Worm (Caenorhabditis elegans): ENCODE data around the gene H05C05.4.

Gene H05C05.4

DNA sequence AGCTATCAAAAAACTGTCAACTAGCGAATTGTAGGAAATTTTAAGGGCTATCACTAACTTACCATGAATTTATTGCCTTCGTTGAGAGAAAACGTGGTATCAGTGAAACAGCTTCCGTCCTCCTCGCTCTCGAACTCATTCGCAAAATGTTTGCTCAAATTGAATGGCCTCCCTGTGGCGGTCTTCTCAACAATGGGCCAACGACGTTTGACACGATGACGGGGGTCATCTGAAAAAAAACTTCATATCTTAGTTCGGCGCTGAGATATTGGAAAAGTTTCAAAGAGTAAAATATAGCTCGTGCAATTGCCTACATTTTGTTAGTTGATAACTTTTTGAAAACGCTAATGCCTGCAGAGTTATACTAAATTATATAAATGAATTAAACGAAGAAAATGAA, 4.4 kb downstream of the H05C05.4 start:
- TF ChIP-seq fkh-10 (GFP tag; optimal IDR thresholded peaks at IDR 0.05) = no peak
- TF ChIP-seq pha-4 (tag; optimal IDR thresholded peaks at IDR 0.05) = no peak
- no peak for TF ChIP-seq sdc-2 (tag; optimal IDR thresholded peaks at IDR 0.05)
- no peak for TF ChIP-seq pat-9 (tag; optimal IDR thresholded peaks at IDR 0.05)
- TF ChIP-seq pax-1 (tag; optimal IDR thresholded peaks at IDR 0.05) = no peak
- TF ChIP-seq eyg-1 (tag; optimal IDR thresholded peaks at IDR 0.05) = no peak
- no peak for TF ChIP-seq hlh-30 (tag; optimal IDR thresholded peaks at IDR 0.05; ENCODE audit: insufficient read depth)
- TF ChIP-seq ceh-48 (tag; optimal IDR thresholded peaks at IDR 0.05) = no peak
- no peak for TF ChIP-seq madf-2 (tag; optimal IDR thresholded peaks at IDR 0.05)
- no peak for TF ChIP-seq tbx-7 (tag; optimal IDR thresholded peaks at IDR 0.05)
- no peak for TF ChIP-seq pros-1 (tag; optimal IDR thresholded peaks at IDR 0.05)
- TF ChIP-seq ceh-18 (tag; optimal IDR thresholded peaks at IDR 0.05) = no peak
- TF ChIP-seq mec-3 (tag; optimal IDR thresholded peaks at IDR 0.05; ENCODE audit: borderline replicate concordance) = no peak
- no peak for TF ChIP-seq lim-6 (tag; optimal IDR thresholded peaks at IDR 0.05)
- no peak for TF ChIP-seq dmd-4 (tag; optimal IDR thresholded peaks at IDR 0.05; ENCODE audit: borderline replicate concordance)
- TF ChIP-seq ttx-3 (tag; optimal IDR thresholded peaks at IDR 0.05) = no peak
- TF ChIP-seq ceh-24 (tag; optimal IDR thresholded peaks at IDR 0.05) = no peak

DNA sequence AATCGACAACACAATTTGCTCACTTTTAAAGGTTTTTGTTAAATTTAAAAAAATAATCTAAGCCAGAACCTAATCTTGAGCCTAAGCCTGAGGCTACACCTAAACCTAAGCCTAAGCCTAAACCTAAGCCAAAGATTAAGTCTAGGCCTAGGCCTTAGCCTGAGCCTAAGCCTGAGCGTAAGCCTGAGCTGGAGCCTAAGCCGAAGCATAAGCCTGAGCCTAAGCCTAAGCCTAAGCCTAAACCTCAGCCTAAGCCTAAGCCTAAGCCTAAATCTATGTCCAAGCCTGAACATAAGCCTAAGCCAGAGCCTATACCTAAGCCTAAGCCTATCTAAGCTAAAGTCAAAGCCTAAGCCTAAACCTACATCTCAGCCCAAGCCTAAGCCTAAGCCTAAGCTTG, 8.2 kb downstream of the H05C05.4 start:
- TF ChIP-seq dve-1 (tag; optimal IDR thresholded peaks at IDR 0.05) = peak; percentile 75
- TF ChIP-seq ceh-24 (tag; optimal IDR thresholded peaks at IDR 0.05) = no peak

ce11 chrIII:2924658-2925057, 21.3 kb downstream of the H05C05.4 start, which contains the start of gene R10F2.5:
Gene R10F2.5 (minus strand): TSS chrIII:2924758.
- TF ChIP-seq unc-86 (tag; optimal IDR thresholded peaks at IDR 0.05) (no peak), pag-3 (tag; optimal IDR thresholded peaks at IDR 0.05; ENCODE audit: borderline replicate concordance) (no peak), mec-3 (tag; optimal IDR thresholded peaks at IDR 0.05; ENCODE audit: borderline replicate concordance) (no peak), pros-1 (tag; optimal IDR thresholded peaks at IDR 0.05) (no peak), fkh-10 (GFP tag; optimal IDR thresholded peaks at IDR 0.05) (no peak), ceh-2 (tag; optimal IDR thresholded peaks at IDR 0.05) (no peak), pax-1 (tag; optimal IDR thresholded peaks at IDR 0.05) (no peak), unc-42 (tag; optimal IDR thresholded peaks at IDR 0.05) (no peak), che-1 (tag; optimal IDR thresholded peaks at IDR 0.05) (no peak), sox-4 (tag; optimal IDR thresholded peaks at IDR 0.05) (no peak), hlh-30 (tag; optimal IDR thresholded peaks at IDR 0.05; ENCODE audit: insufficient read depth) (no peak), ceh-6 (GFP tag; optimal IDR thresholded peaks at IDR 0.05) (no peak), ceh-9 (tag; optimal IDR thresholded peaks at IDR 0.05) (no peak), eyg-1 (tag; optimal IDR thresholded peaks at IDR 0.05) (no peak), C38D4.7 (GFP tag; optimal IDR thresholded peaks at IDR 0.05) (no peak), gmeb-2 (tag; optimal IDR thresholded peaks at IDR 0.05) (no peak), pha-4 (tag; optimal IDR thresholded peaks at IDR 0.05) (no peak), C08G9.2 (tag; optimal IDR thresholded peaks at IDR 0.05) (no peak), hlh-6 (tag; optimal IDR thresholded peaks at IDR 0.05) (no peak), ceh-19 (GFP tag; optimal IDR thresholded peaks at IDR 0.05) (no peak)

ce11 chrIII:2923012-2923411, 23.0 kb downstream of the H05C05.4 start, which contains the start of gene R10F2.4:
Gene R10F2.4 (minus strand): TSS chrIII:2923112.
- no peak for TF ChIP-seq eyg-1 (tag; optimal IDR thresholded peaks at IDR 0.05)
- TF ChIP-seq fkh-10 (GFP tag; optimal IDR thresholded peaks at IDR 0.05) = no peak
- no peak for TF ChIP-seq elt-2 (tag; optimal IDR thresholded peaks at IDR 0.05)
- no peak for TF ChIP-seq fkh-6 (tag; optimal IDR thresholded peaks at IDR 0.05)
- TF ChIP-seq ceh-2 (tag; optimal IDR thresholded peaks at IDR 0.05) = no peak
- no peak for TF ChIP-seq sox-2 (GFP tag; IDR thresholded peaks at IDR 0.05)
- no peak for TF ChIP-seq Y22D7AL.16 (tag; optimal IDR thresholded peaks at IDR 0.05)
- TF ChIP-seq ahr-1 (tag; optimal IDR thresholded peaks at IDR 0.05) = no peak
- TF ChIP-seq sdc-2 (tag; optimal IDR thresholded peaks at IDR 0.05) = no peak
- no peak for TF ChIP-seq nfya-1 (tag; optimal IDR thresholded peaks at IDR 0.05)
- no peak for TF ChIP-seq ztf-16 (tag; optimal IDR thresholded peaks at IDR 0.05)
- TF ChIP-seq ceh-6 (GFP tag; optimal IDR thresholded peaks at IDR 0.05) = no peak
- no peak for TF ChIP-seq C38D4.7 (GFP tag; optimal IDR thresholded peaks at IDR 0.05)
